Fruit fly (Drosophila melanogaster): ENCODE results near the gene CG1494.
A peak's percentile ranks its signal among the peaks of the same experiment; 100 is the strongest.

DNA sequence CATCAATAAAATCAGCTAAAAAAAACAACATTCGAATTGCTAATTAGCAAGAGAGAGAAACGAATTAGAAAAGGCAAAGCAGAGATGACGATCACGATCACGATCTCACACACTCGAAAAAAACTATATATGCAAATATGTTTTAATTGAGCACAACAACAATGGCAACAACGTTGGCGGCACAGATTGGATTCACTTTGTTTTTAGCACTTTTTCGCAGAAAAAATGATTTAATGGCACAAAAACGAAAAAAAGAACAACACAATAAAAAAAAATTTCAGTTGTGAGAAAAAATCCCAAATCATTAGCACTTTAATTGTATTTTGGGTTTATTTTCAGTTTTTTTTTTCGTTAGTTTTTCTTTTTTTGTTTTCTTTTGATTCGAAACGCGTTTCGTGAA lies 4.5 kb upstream of the CG1494 start:
- TF ChIP-seq EcR (GFP tag; optimal IDR thresholded peaks at IDR 0.05), result no peak
- no peak for TF ChIP-seq Snoo (tag; optimal IDR thresholded peaks at IDR 0.05)
- no peak for TF ChIP-seq CG12605 (GFP tag; IDR thresholded peaks at IDR 0.05)
- TF ChIP-seq Ets98B (GFP tag; IDR thresholded peaks at IDR 0.05), result no peak
- TF ChIP-seq rn (GFP tag; IDR thresholded peaks at IDR 0.05), result no peak
- no peak for TF ChIP-seq D1 (tag; optimal IDR thresholded peaks at IDR 0.05)
- no peak for TF ChIP-seq CG8159 (tag; optimal IDR thresholded peaks at IDR 0.05)
- peak; percentile 31 for TF ChIP-seq CG14655 (GFP tag; optimal IDR thresholded peaks at IDR 0.05)
- TF ChIP-seq gl (tag; optimal IDR thresholded peaks at IDR 0.05), result no peak
- no peak for TF ChIP-seq fd96Ca (GFP tag; IDR thresholded peaks at IDR 0.05)
- TF ChIP-seq CG15710 (tag; optimal IDR thresholded peaks at IDR 0.05), result no peak
- no peak for TF ChIP-seq Pif1B (GFP tag; optimal IDR thresholded peaks at IDR 0.05)
